Worm (Caenorhabditis elegans): ENCODE measurements around the gene F32D8.2.

F32D8.2 gene

ce11 chrV:10858340-10858739 lies 25.2 kb upstream of the F32D8.2 start:
- TF ChIP-seq hlh-13 (GFP tag; optimal IDR thresholded peaks at IDR 0.05): no peak
- TF ChIP-seq ceh-34 (tag; optimal IDR thresholded peaks at IDR 0.05): peak; percentile 72
- no peak for TF ChIP-seq zip-5 (tag; optimal IDR thresholded peaks at IDR 0.05)
- no peak for TF ChIP-seq ama-1 (optimal IDR thresholded peaks at IDR 0.05)
- TF ChIP-seq ets-4 (tag; optimal IDR thresholded peaks at IDR 0.05): no peak
- no peak for TF ChIP-seq ceh-24 (tag; optimal IDR thresholded peaks at IDR 0.05)
- TF ChIP-seq fkh-6 (tag; optimal IDR thresholded peaks at IDR 0.05): no peak
- no peak for TF ChIP-seq fax-1 (tag; optimal IDR thresholded peaks at IDR 0.05)
- TF ChIP-seq ceh-31 (tag; optimal IDR thresholded peaks at IDR 0.05): peak; percentile 73
- peak; percentile 25 for TF ChIP-seq ref-2 (tag; optimal IDR thresholded peaks at IDR 0.05)
- no peak for TF ChIP-seq elt-4 (tag; optimal IDR thresholded peaks at IDR 0.05)
- TF ChIP-seq nhr-232 (tag; optimal IDR thresholded peaks at IDR 0.05): no peak
- peak; percentile 57 for TF ChIP-seq nfya-1 (tag; optimal IDR thresholded peaks at IDR 0.05)
- TF ChIP-seq ceh-18 (tag; optimal IDR thresholded peaks at IDR 0.05): peak; percentile 96
- no peak for TF ChIP-seq ceh-9 (tag; optimal IDR thresholded peaks at IDR 0.05)
- peak; percentile 3 for TF ChIP-seq syd-9 (tag; optimal IDR thresholded peaks at IDR 0.05)
- peak; percentile 37 for TF ChIP-seq F13H6.1 (tag; optimal IDR thresholded peaks at IDR 0.05)
- TF ChIP-seq C38D4.7 (GFP tag; optimal IDR thresholded peaks at IDR 0.05): no peak
- no peak for TF ChIP-seq pag-3 (tag; optimal IDR thresholded peaks at IDR 0.05; ENCODE audit: borderline replicate concordance)
- TF ChIP-seq npax-4 (tag; optimal IDR thresholded peaks at IDR 0.05): no peak
- TF ChIP-seq dve-1 (tag; optimal IDR thresholded peaks at IDR 0.05): no peak
- no peak for TF ChIP-seq ztf-16 (tag; optimal IDR thresholded peaks at IDR 0.05)
- no peak for TF ChIP-seq che-1 (tag; optimal IDR thresholded peaks at IDR 0.05)
- no peak for TF ChIP-seq sox-4 (tag; optimal IDR thresholded peaks at IDR 0.05)
- no peak for TF ChIP-seq hlh-15 (tag; optimal IDR thresholded peaks at IDR 0.05)
- no peak for TF ChIP-seq gmeb-2 (tag; optimal IDR thresholded peaks at IDR 0.05)
- TF ChIP-seq C08G9.2 (tag; optimal IDR thresholded peaks at IDR 0.05): no peak
- no peak for TF ChIP-seq eyg-1 (tag; optimal IDR thresholded peaks at IDR 0.05)
- no peak for TF ChIP-seq pax-1 (tag; optimal IDR thresholded peaks at IDR 0.05)
- TF ChIP-seq pha-4 (tag; optimal IDR thresholded peaks at IDR 0.05): no peak
- TF ChIP-seq ceh-45 (GFP tag; IDR thresholded peaks at IDR 0.05): no peak
- no peak for TF ChIP-seq tbx-7 (tag; optimal IDR thresholded peaks at IDR 0.05)
- TF ChIP-seq pat-9 (tag; optimal IDR thresholded peaks at IDR 0.05): no peak
- TF ChIP-seq nhr-11 (tag; optimal IDR thresholded peaks at IDR 0.05): no peak
- TF ChIP-seq ceh-48 (tag; optimal IDR thresholded peaks at IDR 0.05): peak; percentile 32
- TF ChIP-seq odd-2 (tag; optimal IDR thresholded peaks at IDR 0.05): no peak
- no peak for TF ChIP-seq ceh-30 (tag; optimal IDR thresholded peaks at IDR 0.05)
- no peak for TF ChIP-seq unc-3 (GFP tag; conservative IDR thresholded peaks at IDR 0.05)
- no peak for TF ChIP-seq unc-3 (tag; optimal IDR thresholded peaks at IDR 0.05)
- no peak for TF ChIP-seq lin-11 (tag; optimal IDR thresholded peaks at IDR 0.05)
- TF ChIP-seq dmd-4 (tag; optimal IDR thresholded peaks at IDR 0.05; ENCODE audit: borderline replicate concordance): peak; percentile 60
- TF ChIP-seq ceh-22 (tag; optimal IDR thresholded peaks at IDR 0.05): no peak
- peak; percentile 41 for TF ChIP-seq pros-1 (tag; optimal IDR thresholded peaks at IDR 0.05)
- peak; percentile 21 for TF ChIP-seq ceh-14 (tag; optimal IDR thresholded peaks at IDR 0.05)
- TF ChIP-seq elt-2 (tag; optimal IDR thresholded peaks at IDR 0.05): no peak
- TF ChIP-seq T23F11.4 (GFP tag; optimal IDR thresholded peaks at IDR 0.05): no peak
- TF ChIP-seq unc-55 (GFP tag; optimal IDR thresholded peaks at IDR 0.05): peak; percentile 67
- TF ChIP-seq unc-42 (tag; optimal IDR thresholded peaks at IDR 0.05): peak; percentile 81
- TF ChIP-seq sox-2 (GFP tag; IDR thresholded peaks at IDR 0.05): no peak
- TF ChIP-seq hlh-8 (tag; optimal IDR thresholded peaks at IDR 0.05): peak; percentile 27
- peak; percentile 11 for TF ChIP-seq unc-86 (tag; optimal IDR thresholded peaks at IDR 0.05)
- no peak for TF ChIP-seq K02D7.2 (tag; optimal IDR thresholded peaks at IDR 0.05)
- TF ChIP-seq madf-2 (tag; optimal IDR thresholded peaks at IDR 0.05): no peak
- no peak for TF ChIP-seq ceh-2 (tag; optimal IDR thresholded peaks at IDR 0.05)
- no peak for TF ChIP-seq ceh-6 (GFP tag; optimal IDR thresholded peaks at IDR 0.05)
